Fruit fly (Drosophila melanogaster) whole organism, pupa: ENCODE measurements around the gene Aldh.
A peak's percentile ranks its signal among the peaks of the same experiment; 100 is the strongest.

Experiments
- CG8159 ChIP-seq: fragments of 200-800 bp; sonication (Bioruptor generic); optimal IDR thresholded peaks from 3 replicates; lab custom pipeline; 2018; ENCODE audit warnings: missing biosample characterization, mild to moderate bottlenecking, missing genetic modification characterization, moderate library complexity
- D1 ChIP-seq: fragments of 200-800 bp; sonication (Bioruptor generic); optimal IDR thresholded peaks from 2 replicates; lab custom pipeline; 2018; ENCODE audit warnings: missing biosample characterization, mild to moderate bottlenecking, missing genetic modification characterization, moderate library complexity
- EcR ChIP-seq: fragments of 200-800 bp; sonication (Bioruptor generic); optimal IDR thresholded peaks from 3 replicates; lab custom pipeline; 2019; ENCODE audit warnings: missing biosample characterization, missing genetic modification characterization, mild to moderate bottlenecking, moderate library complexity, missing genetic modification reagents

DNA sequence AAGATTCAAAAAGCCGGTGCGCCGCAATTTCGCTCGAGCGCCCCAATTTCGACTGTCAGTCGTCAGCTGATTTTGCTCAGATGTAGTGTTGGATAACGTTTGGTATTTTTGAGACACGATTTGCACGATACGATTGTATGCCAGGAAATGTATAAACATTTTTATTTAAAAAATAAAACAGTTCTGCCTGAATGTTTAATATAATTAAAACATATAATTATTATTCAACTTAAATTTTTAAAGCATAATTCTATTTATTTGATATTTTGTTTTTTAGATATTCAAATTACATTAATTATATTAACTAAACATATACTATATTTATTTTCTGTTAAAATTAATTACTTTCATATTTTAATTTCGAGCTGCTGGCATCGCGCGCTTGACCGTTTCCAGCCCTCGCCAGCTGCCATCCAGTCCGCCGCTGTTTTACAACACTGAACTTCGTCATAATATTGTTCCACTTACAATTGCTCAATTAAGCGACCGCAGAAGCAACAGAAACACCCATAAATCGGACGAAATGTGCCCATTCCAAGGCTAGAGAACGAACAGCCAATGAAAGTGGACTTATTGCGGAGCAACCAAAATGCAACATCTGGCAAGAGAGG lies 43.9 kb downstream of the Aldh start, which contains the start of the genes FucTB and scat:
- TF ChIP-seq EcR, result no peak
- peak; percentile 88 for TF ChIP-seq CG8159 (tag; lab: Kevin White, UChicago)
- peak; percentile 72 for TF ChIP-seq D1 (tag; lab: Kevin White, UChicago)
